Worm (Caenorhabditis elegans): ENCODE results near the gene Y58A7A.4.

DNA sequence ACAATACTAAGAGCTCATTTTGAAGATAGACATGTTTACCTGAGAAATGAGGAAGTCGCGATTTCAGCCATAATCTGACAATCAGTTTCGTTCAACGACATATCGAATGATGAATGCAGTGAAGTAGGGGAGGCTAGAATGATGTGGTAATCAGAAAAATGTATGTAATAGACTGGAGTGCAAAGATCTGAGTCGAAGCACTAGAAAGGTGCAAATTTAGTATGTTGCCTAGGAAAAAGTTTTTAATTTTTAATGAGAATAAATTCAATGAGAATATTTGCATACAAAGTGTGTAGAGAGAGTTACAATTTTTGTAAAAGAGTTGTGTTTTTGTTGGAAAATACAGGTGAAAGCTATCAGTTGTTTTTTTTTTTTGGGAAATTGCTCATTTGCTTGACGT lies 20.1 kb upstream of the Y58A7A.4 start, which contains the start of gene srab-2:
- no peak for TF ChIP-seq F13H6.1 (tag; optimal IDR thresholded peaks at IDR 0.05)
- no peak for TF ChIP-seq ama-1 (optimal IDR thresholded peaks at IDR 0.05)
- TF ChIP-seq elt-1 (tag; optimal IDR thresholded peaks at IDR 0.05), result no peak
- no peak for TF ChIP-seq sma-3 (GFP tag; optimal IDR thresholded peaks at IDR 0.05)
- TF ChIP-seq lin-39 (tag; optimal IDR thresholded peaks at IDR 0.05), result no peak
- TF ChIP-seq fos-1 (tag; optimal IDR thresholded peaks at IDR 0.05), result no peak
- TF ChIP-seq unc-39 (tag; optimal IDR thresholded peaks at IDR 0.05), result no peak
- TF ChIP-seq ztf-4 (tag; optimal IDR thresholded peaks at IDR 0.05), result no peak
- no peak for TF ChIP-seq ceh-16 (tag; optimal IDR thresholded peaks at IDR 0.05)

Data from whole organism, L2 larva.